Worm (Caenorhabditis elegans) whole organism, L1 larva: Measurements from ENCODE around the gene clh-2.

Source experiments
- C16A3.4 ChIP-seq: fragments of 150-350 bp; optimal IDR thresholded peaks from 2 replicates; lab custom pipeline; 2014; ENCODE audit warnings: missing biosample characterization, missing genetic modification characterization
- F16B12.6 ChIP-seq: fragments of 150-350 bp; optimal IDR thresholded peaks from 2 replicates; lab custom pipeline; 2014; ENCODE audit warnings: missing biosample characterization, missing genetic modification characterization
- ama-1 ChIP-seq: fragments of 150-350 bp; optimal IDR thresholded peaks from 2 replicates; lab custom pipeline; 2014
- dpl-1 ChIP-seq, 3 experiments: fragments of 150-350 bp in 2 of 3; sonication (generic microtip) in 1 of 3; optimal IDR thresholded peaks; 2 replicates each; lab custom pipeline; 2014 to 2017; ENCODE audit warnings: missing biosample characterization in 3 of 3, missing genetic modification characterization in 3 of 3, missing genetic modification reagents in 3 of 3
- hlh-17 ChIP-seq: fragments of 200-800 bp; sonication (Bioruptor generic); optimal IDR thresholded peaks from 2 replicates; lab custom pipeline; 2018; ENCODE audit warnings: missing genetic modification characterization, mild to moderate bottlenecking, missing compliant biosample characterization, moderate library complexity, borderline replicate concordance
- lin-13 ChIP-seq: fragments of 150-350 bp; optimal IDR thresholded peaks from 2 replicates; lab custom pipeline; 2014; ENCODE audit warnings: missing biosample characterization, missing genetic modification reagents, missing genetic modification characterization
- lin-14 ChIP-seq: fragments of 200-800 bp; sonication (Bioruptor generic); optimal IDR thresholded peaks from 2 replicates; lab custom pipeline; 2018; ENCODE audit warnings: mild to moderate bottlenecking, missing genetic modification characterization, moderate library complexity, missing compliant biosample characterization
- lsy-2 ChIP-seq, 2 experiments: fragments of 150-350 bp; optimal IDR thresholded peaks; 2 replicates each; lab custom pipeline; 2014; ENCODE audit warnings: missing biosample characterization in 2 of 2, missing genetic modification characterization in 2 of 2
- nhr-11 ChIP-seq: fragments of 150-350 bp; optimal IDR thresholded peaks from 2 replicates; lab custom pipeline; 2014; ENCODE audit warnings: missing biosample characterization, missing genetic modification characterization
- nhr-237 ChIP-seq: fragments of 150-350 bp; optimal IDR thresholded peaks from 2 replicates; lab custom pipeline; 2014; ENCODE audit warnings: missing biosample characterization, missing genetic modification characterization
- nhr-76 ChIP-seq: sonication (generic microtip); optimal IDR thresholded peaks from 2 replicates; lab custom pipeline; 2017; ENCODE audit warnings: missing biosample characterization, missing genetic modification characterization
- unc-30 ChIP-seq: sonication (generic microtip); optimal IDR thresholded peaks from 2 replicates; lab custom pipeline; 2017; ENCODE audit warnings: missing biosample characterization, missing genetic modification characterization

- TF ChIP-seq nhr-11 (tag; lab: Kevin White, UChicago) (no peak), nhr-237 (no peak), dpl-1 (GFP tag; optimal IDR thresholded peaks at IDR 0.05; lab: Kevin White, UChicago) (no peak), C16A3.4 (no peak), ama-1 (lab: Kevin White, UChicago) (no peak), nhr-76 (tag; lab: Kevin White, UChicago) (no peak), unc-30 (tag; lab: Kevin White, UChicago) (no peak), F16B12.6 (tag; lab: Kevin White, UChicago) (no peak), lin-14 (GFP tag; lab: Kevin White, UChicago) (no peak), hlh-17 (GFP tag; lab: Kevin White, UChicago) (no peak), lsy-2 (tag; optimal IDR thresholded peaks at IDR 0.05; lab: Kevin White, UChicago) (no peak), lin-13 (GFP tag; lab: Kevin White, UChicago) (no peak)
These were observed 42.1 kb downstream of the clh-2 start for ce11 chrII:11393787-11394186.
